Worm (Caenorhabditis elegans) whole organism, L4 larva: ENCODE measurements around the gene aqp-5.

ENCODE experiments used
- D1046.2 ChIP-seq: fragments of 200-800 bp; sonication (Bioruptor generic); IDR thresholded peaks from 2 replicates; pipeline ENCODE4 v1.3.6; 2022; ENCODE audit warnings: missing genetic modification characterization, missing compliant biosample characterization
- F44E2.7 ChIP-seq: fragments of 200-800 bp; sonication (Bioruptor generic); IDR thresholded peaks from 2 replicates; pipeline ENCODE4 v2.1.2; 2022; ENCODE audit warnings: missing genetic modification characterization, missing compliant biosample characterization
- Y105C5A.15 ChIP-seq: fragments of 200-800 bp; sonication (Bioruptor generic); IDR thresholded peaks from 2 replicates; pipeline ENCODE4 v1.3.6; 2022; ENCODE audit warnings: missing genetic modification characterization, missing compliant biosample characterization
- Y5F2A.4 ChIP-seq: fragments of 200-800 bp; sonication (Bioruptor generic); optimal IDR thresholded peaks from 2 replicates; lab custom pipeline; 2018; ENCODE audit warnings: mild to moderate bottlenecking, missing genetic modification characterization, missing compliant biosample characterization
- ZK337.2 ChIP-seq: fragments of 200-800 bp; sonication (Bioruptor generic); IDR thresholded peaks from 2 replicates; pipeline ENCODE4 v1.3.6; 2022; ENCODE audit warnings: missing genetic modification reagents, missing genetic modification characterization, missing compliant biosample characterization
- aha-1 ChIP-seq: fragments of 150-350 bp; peaks from one replicate; lab custom pipeline; 2014; ENCODE audit warnings: missing biosample characterization, missing genetic modification characterization
- aly-2 ChIP-seq: sonication (generic microtip); optimal IDR thresholded peaks from 2 replicates; lab custom pipeline; 2018; ENCODE audit warnings: missing biosample characterization, missing genetic modification characterization
- ama-1 ChIP-seq: fragments of 150-350 bp; optimal IDR thresholded peaks from 2 replicates; lab custom pipeline; 2014; ENCODE audit warnings: inconsistent platforms, mixed read lengths
- ceh-28 ChIP-seq: fragments of 150-350 bp; optimal IDR thresholded peaks from 2 replicates; lab custom pipeline; 2014; ENCODE audit warnings: missing biosample characterization, missing genetic modification reagents, missing genetic modification characterization
- ceh-32 ChIP-seq: sonication (generic microtip); optimal IDR thresholded peaks from 2 replicates; lab custom pipeline; 2016; ENCODE audit warnings: mild to moderate bottlenecking, missing genetic modification characterization, missing compliant biosample characterization; ENCODE audit not compliant: poor library complexity
- ceh-44 ChIP-seq: fragments of 200-800 bp; sonication (Bioruptor generic); IDR thresholded peaks from 2 replicates; pipeline ENCODE4 v1.3.6; 2022; ENCODE audit warnings: missing genetic modification reagents, missing genetic modification characterization, missing compliant biosample characterization
- ceh-82 ChIP-seq: sonication (generic microtip); optimal IDR thresholded peaks from 2 replicates; lab custom pipeline; 2017; ENCODE audit warnings: missing biosample characterization, missing genetic modification characterization
- ces-1 ChIP-seq: fragments of 150-350 bp; sonication (generic microtip); optimal IDR thresholded peaks from 4 replicates; lab custom pipeline; 2014; ENCODE audit warnings: missing biosample characterization, missing genetic modification reagents, missing genetic modification characterization
- cey-2 ChIP-seq: sonication (generic microtip); optimal IDR thresholded peaks from 3 replicates; lab custom pipeline; 2017; ENCODE audit warnings: missing genetic modification characterization, mild to moderate bottlenecking, missing compliant biosample characterization, antibody characterized with exemption, borderline replicate concordance; ENCODE audit not compliant: insufficient read depth
- daf-16 ChIP-seq, 3 experiments: sonication (generic microtip); optimal IDR thresholded peaks; 2 replicates each; lab custom pipeline; 2016 to 2017; ENCODE audit warnings: missing genetic modification characterization in 3 of 3, missing genetic modification reagents in 3 of 3, mild to moderate bottlenecking in 2 of 3, missing compliant biosample characterization in 2 of 3, missing biosample characterization in 1 of 3, moderate library complexity in 1 of 3
- daf-19 ChIP-seq: fragments of 200-800 bp; sonication (Bioruptor generic); conservative IDR thresholded peaks from 2 replicates; pipeline ENCODE4 v1.3.6; 2022; ENCODE audit warnings: missing genetic modification characterization, missing compliant biosample characterization
- daf-8 ChIP-seq: fragments of 200-800 bp; sonication (Bioruptor generic); IDR thresholded peaks from 2 replicates; pipeline ENCODE4 v1.3.6; 2022; ENCODE audit warnings: missing genetic modification characterization, missing compliant biosample characterization
- dmd-6 ChIP-seq: fragments of 200-800 bp; sonication (Bioruptor generic); IDR thresholded peaks from 2 replicates; pipeline ENCODE4 v1.3.6; 2022; ENCODE audit warnings: missing genetic modification reagents, missing genetic modification characterization, missing compliant biosample characterization
- dmd-8 ChIP-seq: fragments of 200-800 bp; sonication (Bioruptor generic); IDR thresholded peaks from 2 replicates; pipeline ENCODE4 v1.3.6; 2022; ENCODE audit warnings: missing genetic modification characterization, missing compliant biosample characterization
- dmd-9 ChIP-seq: fragments of 200-800 bp; sonication (Bioruptor generic); IDR thresholded peaks from 2 replicates; pipeline ENCODE4 v1.3.6; 2022; ENCODE audit warnings: missing genetic modification reagents, missing genetic modification characterization, missing compliant biosample characterization
- dpl-1 ChIP-seq: fragments of 150-350 bp; optimal IDR thresholded peaks from 2 replicates; lab custom pipeline; 2014; ENCODE audit warnings: missing biosample characterization, missing genetic modification reagents, missing genetic modification characterization
- egl-27 ChIP-seq: sonication (generic microtip); optimal IDR thresholded peaks from 3 replicates; lab custom pipeline; 2017; ENCODE audit warnings: missing biosample characterization, missing genetic modification reagents, missing genetic modification characterization
- fkh-10 ChIP-seq: fragments of 150-350 bp; optimal IDR thresholded peaks from 2 replicates; lab custom pipeline; 2014; ENCODE audit warnings: missing biosample characterization, missing genetic modification reagents, missing genetic modification characterization
- hif-1 ChIP-seq, 2 experiments: sonication (generic microtip); optimal IDR thresholded peaks; 2 replicates each; lab custom pipeline; 2016 to 2017; ENCODE audit warnings: missing compliant biosample characterization in 2 of 2, missing genetic modification characterization in 2 of 2, missing genetic modification reagents in 2 of 2, missing genotype in 2 of 2, mild to moderate bottlenecking in 1 of 2
- hlh-11 ChIP-seq: fragments of 200-800 bp; sonication (Bioruptor generic); optimal IDR thresholded peaks from 2 replicates; lab custom pipeline; 2018; ENCODE audit warnings: mild to moderate bottlenecking, missing genetic modification characterization, missing compliant biosample characterization
- hlh-30 ChIP-seq: sonication (generic microtip); optimal IDR thresholded peaks from 2 replicates; lab custom pipeline; 2017; ENCODE audit warnings: antibody characterized with exemption, mild to moderate bottlenecking, missing genetic modification characterization, missing compliant biosample characterization; ENCODE audit not compliant: insufficient read depth
- hmg-1.1 ChIP-seq: fragments of 200-800 bp; sonication (Bioruptor generic); IDR thresholded peaks from 2 replicates; pipeline ENCODE4 v1.3.6; 2022; ENCODE audit warnings: missing genetic modification reagents, missing genetic modification characterization, missing compliant biosample characterization
- lim-7 ChIP-seq: fragments of 200-800 bp; sonication (Bioruptor generic); IDR thresholded peaks from 2 replicates; pipeline ENCODE4 v1.3.6; 2022; ENCODE audit warnings: missing genetic modification characterization, missing compliant biosample characterization
- lin-1 ChIP-seq: fragments of 200-800 bp; sonication (Bioruptor generic); IDR thresholded peaks from 2 replicates; pipeline ENCODE4 v1.3.6; 2022; ENCODE audit warnings: missing genetic modification reagents, missing genetic modification characterization, missing compliant biosample characterization
- lin-13 ChIP-seq: fragments of 150-350 bp; optimal IDR thresholded peaks from 2 replicates; lab custom pipeline; 2014; ENCODE audit warnings: missing biosample characterization, missing genetic modification reagents, missing genetic modification characterization
- lin-15B ChIP-seq: fragments of 150-350 bp; sonication (generic microtip); optimal IDR thresholded peaks from 3 replicates; lab custom pipeline; 2014; ENCODE audit warnings: missing biosample characterization, missing genetic modification characterization
- lin-29 ChIP-seq: fragments of 200-800 bp; sonication (Bioruptor generic); IDR thresholded peaks from 2 replicates; pipeline ENCODE4 v1.3.6; 2022; ENCODE audit warnings: missing genetic modification reagents, missing genetic modification characterization, missing compliant biosample characterization
- mdt-29 ChIP-seq: fragments of 200-800 bp; sonication (Bioruptor generic); IDR thresholded peaks from 2 replicates; pipeline ENCODE4 v1.3.6; 2022; ENCODE audit warnings: missing genetic modification reagents, missing genetic modification characterization, missing compliant biosample characterization
- mep-1 ChIP-seq: fragments of 150-350 bp; sonication (generic microtip); optimal IDR thresholded peaks from 3 replicates; lab custom pipeline; 2014; ENCODE audit warnings: missing biosample characterization, missing genetic modification characterization
- mes-2 ChIP-seq: sonication (generic microtip); optimal IDR thresholded peaks from 2 replicates; lab custom pipeline; 2016; ENCODE audit warnings: missing genotype, mild to moderate bottlenecking, missing genetic modification characterization, missing compliant biosample characterization; ENCODE audit not compliant: poor library complexity, severe bottlenecking
- nhr-10 ChIP-seq: fragments of 150-350 bp; optimal IDR thresholded peaks from 2 replicates; lab custom pipeline; 2014; ENCODE audit warnings: missing biosample characterization, missing genetic modification characterization
- nhr-102 ChIP-seq: sonication (generic microtip); optimal IDR thresholded peaks from 2 replicates; lab custom pipeline; 2016; ENCODE audit warnings: mild to moderate bottlenecking, missing genetic modification characterization, moderate library complexity, missing compliant biosample characterization
- nhr-111 ChIP-seq: fragments of 200-800 bp; sonication (Bioruptor generic); optimal IDR thresholded peaks from 2 replicates; lab custom pipeline; 2018; ENCODE audit warnings: mild to moderate bottlenecking, missing genetic modification characterization, missing compliant biosample characterization
- nhr-28 ChIP-seq: fragments of 150-350 bp; optimal IDR thresholded peaks from 2 replicates; lab custom pipeline; 2014; ENCODE audit warnings: missing biosample characterization, missing genetic modification characterization
- nhr-41 ChIP-seq: fragments of 200-800 bp; sonication (Bioruptor generic); IDR thresholded peaks from 2 replicates; pipeline ENCODE4 v1.3.6; 2022; ENCODE audit warnings: missing genetic modification reagents, missing genetic modification characterization, missing compliant biosample characterization
- php-3 ChIP-seq: fragments of 200-800 bp; sonication (Bioruptor generic); IDR thresholded peaks from 2 replicates; pipeline ENCODE4 v1.3.6; 2022; ENCODE audit warnings: missing genetic modification reagents, missing genetic modification characterization, missing compliant biosample characterization
- saeg-2 ChIP-seq: fragments of 200-800 bp; sonication (Bioruptor generic); IDR thresholded peaks from 2 replicates; pipeline ENCODE4 v1.3.6; 2022; ENCODE audit warnings: missing genetic modification reagents, missing genetic modification characterization, missing compliant biosample characterization
- set-16 ChIP-seq: fragments of 200-800 bp; sonication (Bioruptor generic); IDR thresholded peaks from 2 replicates; pipeline ENCODE4 v1.3.6; 2022; ENCODE audit warnings: missing genetic modification reagents, missing genetic modification characterization, missing compliant biosample characterization
- snpc-4 ChIP-seq: fragments of 150-350 bp; optimal IDR thresholded peaks from 2 replicates; lab custom pipeline; 2014; ENCODE audit warnings: missing biosample characterization, missing genetic modification characterization
- spr-1 ChIP-seq: sonication (generic microtip); optimal IDR thresholded peaks from 2 replicates; lab custom pipeline; 2016; ENCODE audit warnings: mild to moderate bottlenecking, missing genetic modification characterization, missing compliant biosample characterization
- unc-39 ChIP-seq: sonication (generic microtip); optimal IDR thresholded peaks from 2 replicates; lab custom pipeline; 2017; ENCODE audit warnings: missing biosample characterization, missing genetic modification characterization
- unc-62 ChIP-seq, 3 experiments: fragments of 150-350 bp in 1 of 3; sonication (generic microtip); optimal IDR thresholded peaks in 2 of 3; peaks in 1 of 3; 1 replicate in 1 of 3; 2 replicates in 2 of 3; lab custom pipeline; 2014 to 2017; ENCODE audit warnings: missing biosample characterization in 3 of 3, missing genetic modification characterization in 3 of 3, missing genetic modification reagents in 3 of 3, missing genotype in 1 of 3
- vab-7 ChIP-seq: fragments of 200-800 bp; sonication (Bioruptor generic); IDR thresholded peaks from 2 replicates; pipeline ENCODE4 v1.3.6; 2022; ENCODE audit warnings: missing genetic modification reagents, missing genetic modification characterization, missing compliant biosample characterization
- zag-1 ChIP-seq: fragments of 150-350 bp; optimal IDR thresholded peaks from 2 replicates; lab custom pipeline; 2014; ENCODE audit warnings: missing biosample characterization, missing genetic modification characterization
- zfp-2 ChIP-seq: sonication (generic microtip); optimal IDR thresholded peaks from 2 replicates; lab custom pipeline; 2016; ENCODE audit warnings: mild to moderate bottlenecking, missing genetic modification characterization, missing compliant biosample characterization
- zip-11 ChIP-seq: fragments of 200-800 bp; sonication (Bioruptor generic); IDR thresholded peaks from 2 replicates; pipeline ENCODE4 v1.3.6; 2022; ENCODE audit warnings: missing genetic modification characterization, missing compliant biosample characterization

Gene aqp-5

DNA sequence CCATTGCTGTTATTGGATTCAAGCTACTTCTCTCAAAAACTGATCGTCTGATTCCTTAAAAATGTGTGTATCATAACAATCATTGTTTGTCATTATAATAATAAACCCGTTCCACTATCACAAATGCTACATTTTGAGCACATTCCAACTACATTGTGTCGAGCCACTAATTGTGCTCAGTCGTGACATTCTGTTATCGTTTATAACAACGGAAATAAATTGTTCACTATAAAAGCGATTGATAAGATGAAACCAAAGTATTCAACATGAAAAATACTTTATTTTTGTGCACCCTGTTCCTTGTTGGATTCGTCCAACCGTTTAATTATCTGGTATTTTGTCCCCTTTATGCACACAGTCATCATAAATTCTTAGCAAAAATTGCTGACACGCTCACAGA lies 1.6 kb downstream of the aqp-5 start, which contains the start of gene ugt-33:
ugt-33 (plus strand) TSS at position 260 of the 400 bp plus-strand sequence.
- no peak for TF ChIP-seq nhr-102
- TF ChIP-seq ama-1 (lab: Kevin White, UChicago), result no peak
- peak; percentile 37; the same call in 1 of the 2 replicates for TF ChIP-seq dmd-6 (GFP tag; lab: Robert Waterston, UW)
- no peak for TF ChIP-seq egl-27 (tag; lab: Kevin White, UChicago)
- TF ChIP-seq ceh-44 (GFP tag; lab: Robert Waterston, UW), result no peak
- TF ChIP-seq set-16, result no peak
- TF ChIP-seq unc-39 (tag; lab: Kevin White, UChicago), result no peak
- no peak for TF ChIP-seq Y105C5A.15 (GFP tag; lab: Robert Waterston, UW)
- TF ChIP-seq daf-16 (GFP tag; optimal IDR thresholded peaks at IDR 0.05; lab: Kevin White, UChicago), result no peak
- TF ChIP-seq daf-16 (tag; optimal IDR thresholded peaks at IDR 0.05; lab: Kevin White, UChicago), result peak; percentile 63
- no peak for TF ChIP-seq mes-2
- no peak for TF ChIP-seq Y5F2A.4 (GFP tag; lab: Kevin White, UChicago)
- no peak for TF ChIP-seq dmd-9 (GFP tag; lab: Robert Waterston, UW)
- TF ChIP-seq php-3 (GFP tag; lab: Robert Waterston, UW), result 0 out of 2 replicates have a peak, but pooled peaks have one; percentile 11
- TF ChIP-seq hif-1 (tag; optimal IDR thresholded peaks at IDR 0.05; lab: Kevin White, UChicago), result no peak
- TF ChIP-seq lin-29 (GFP tag; lab: Robert Waterston, UW), result no peak
- TF ChIP-seq lin-15B (tag; lab: Kevin White, UChicago), result no peak
- TF ChIP-seq daf-19, result no peak
- no peak for TF ChIP-seq ces-1
- no peak for TF ChIP-seq nhr-41
- no peak for TF ChIP-seq unc-62 (GFP tag; optimal IDR thresholded peaks at IDR 0.05 in 1 of 2; lab: Kevin White, UChicago)
- no peak for TF ChIP-seq unc-62 (tag; optimal IDR thresholded peaks at IDR 0.05; lab: Kevin White, UChicago)
- no peak for TF ChIP-seq mdt-29 (GFP tag; lab: Robert Waterston, UW)
- peak; percentile 56 for TF ChIP-seq hlh-11 (tag; lab: Kevin White, UChicago)
- TF ChIP-seq cey-2 (tag; lab: Kevin White, UChicago), result no peak
- no peak for TF ChIP-seq daf-8 (GFP tag; lab: Robert Waterston, UW)
- no peak for TF ChIP-seq ceh-82 (tag; lab: Kevin White, UChicago)
- TF ChIP-seq nhr-28 (tag; lab: Kevin White, UChicago), result peak; percentile 97
- no peak for TF ChIP-seq nhr-111
- TF ChIP-seq saeg-2 (GFP tag; lab: Robert Waterston, UW), result no peak
- no peak for TF ChIP-seq dmd-8 (GFP tag; lab: Robert Waterston, UW)
- no peak for TF ChIP-seq mep-1 (tag; lab: Kevin White, UChicago)
- no peak for TF ChIP-seq D1046.2 (GFP tag; lab: Robert Waterston, UW)
- TF ChIP-seq vab-7, result no peak
- no peak for TF ChIP-seq fkh-10
- no peak for TF ChIP-seq lim-7 (GFP tag; lab: Robert Waterston, UW)
- no peak for TF ChIP-seq ZK337.2 (GFP tag; lab: Robert Waterston, UW)
- no peak for TF ChIP-seq F44E2.7 (GFP tag; lab: Robert Waterston, UW)
- no peak for TF ChIP-seq aly-2
- no peak for TF ChIP-seq zip-11 (GFP tag; lab: Robert Waterston, UW)
- TF ChIP-seq spr-1 (tag; lab: Kevin White, UChicago), result no peak
- no peak for TF ChIP-seq zag-1 (tag; lab: Kevin White, UChicago)
- no peak for TF ChIP-seq ceh-32 (tag; lab: Kevin White, UChicago)
- peak; percentile 81 for TF ChIP-seq aha-1 (tag; lab: Kevin White, UChicago)
- TF ChIP-seq lin-1 (GFP tag; lab: Robert Waterston, UW), result no peak
- TF ChIP-seq zfp-2 (tag; lab: Kevin White, UChicago), result no peak
- TF ChIP-seq hmg-1.1 (GFP tag; lab: Robert Waterston, UW), result no peak
- no peak for TF ChIP-seq ceh-28
- no peak for TF ChIP-seq nhr-10
- no peak for TF ChIP-seq snpc-4 (tag; lab: Kevin White, UChicago)
- TF ChIP-seq lin-13, result no peak
- no peak for TF ChIP-seq hlh-30
- TF ChIP-seq dpl-1 (GFP tag; lab: Kevin White, UChicago), result no peak
